Worm (Caenorhabditis elegans) whole organism, L4/young adult: ENCODE data around the gene puf-6.
"Not testable (repeated sequence)": the region's sequence is repeated elsewhere in the genome, so short reads cannot be mapped to it uniquely, and the experiment has no call there.

Source experiments
- W03F9.2 ChIP-seq: fragments of 150-350 bp; optimal IDR thresholded peaks from 2 replicates; lab custom pipeline; 2014; ENCODE audit warnings: missing biosample characterization, missing genetic modification characterization
- dao-5 ChIP-seq: sonication (generic microtip); optimal IDR thresholded peaks from 2 replicates; lab custom pipeline; 2016; ENCODE audit warnings: missing genotype, missing genetic modification characterization, moderate library complexity, missing compliant biosample characterization
- him-1 ChIP-seq: sonication (generic microtip); optimal IDR thresholded peaks from 2 replicates; lab custom pipeline; 2016; ENCODE audit warnings: missing genotype, missing genetic modification reagents, missing genetic modification characterization, missing compliant biosample characterization

DNA sequence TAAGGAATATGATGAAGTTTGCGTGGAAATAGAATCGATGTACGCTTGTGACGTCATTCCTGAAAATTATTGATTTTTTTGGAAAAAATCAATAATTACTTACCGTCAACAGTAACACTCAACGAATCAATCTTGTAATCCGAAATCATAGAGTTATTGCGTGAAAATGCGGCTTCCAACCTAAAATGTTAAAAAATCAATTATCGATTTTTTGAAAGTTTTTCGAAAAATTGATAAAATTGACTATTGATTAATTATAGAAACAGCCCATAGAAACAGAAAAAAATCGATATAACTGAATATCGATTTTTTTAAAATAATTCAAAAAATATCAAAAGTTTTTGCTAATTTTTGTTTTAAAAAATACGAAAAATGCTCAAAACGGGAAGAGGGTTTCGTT, 3.9 kb upstream of the puf-6 start, which contains the start of gene F42G4.7:
- TF ChIP-seq dao-5; him-1 (tag; lab: Kevin White, UChicago); W03F9.2 (tag; lab: Kevin White, UChicago): not testable (repeated sequence)
